Worm (Caenorhabditis elegans) whole organism, late embryonic: Measurements from ENCODE around the gene B0304.4.

Source experiments
- C38D4.7 ChIP-seq: fragments of 200-800 bp; sonication (Bioruptor generic); optimal IDR thresholded peaks from 2 replicates; lab custom pipeline; 2018; ENCODE audit warnings: mild to moderate bottlenecking, missing genetic modification characterization, moderate library complexity, missing compliant biosample characterization
- F13H6.1 ChIP-seq: sonication (generic microtip); optimal IDR thresholded peaks from 2 replicates; lab custom pipeline; 2016; ENCODE audit warnings: missing genetic modification characterization, missing compliant biosample characterization
- T23F11.4 ChIP-seq: fragments of 200-800 bp; sonication (Bioruptor generic); optimal IDR thresholded peaks from 2 replicates; lab custom pipeline; 2018; ENCODE audit warnings: mild to moderate bottlenecking, missing genetic modification characterization, missing compliant biosample characterization
- ceh-19 ChIP-seq: fragments of 200-800 bp; sonication (Bioruptor generic); optimal IDR thresholded peaks from 2 replicates; lab custom pipeline; 2018; ENCODE audit warnings: mild to moderate bottlenecking, missing genetic modification characterization, missing compliant biosample characterization
- ceh-2 ChIP-seq: sonication (generic microtip); optimal IDR thresholded peaks from 2 replicates; lab custom pipeline; 2016; ENCODE audit warnings: missing genotype, missing genetic modification characterization, missing compliant biosample characterization
- ceh-22 ChIP-seq: sonication (generic microtip); optimal IDR thresholded peaks from 2 replicates; lab custom pipeline; 2017; ENCODE audit warnings: missing biosample characterization, missing genetic modification characterization
- ceh-45 ChIP-seq: fragments of 200-800 bp; sonication (Bioruptor generic); IDR thresholded peaks from 2 replicates; pipeline ENCODE4 v1.3.6; 2022; ENCODE audit warnings: missing genetic modification reagents, missing genetic modification characterization, missing compliant biosample characterization
- elt-2 ChIP-seq: sonication (generic microtip); optimal IDR thresholded peaks from 2 replicates; lab custom pipeline; 2016; ENCODE audit warnings: missing genetic modification reagents, missing genetic modification characterization, missing compliant biosample characterization
- ets-4 ChIP-seq: sonication (generic microtip); optimal IDR thresholded peaks from 2 replicates; lab custom pipeline; 2016; ENCODE audit warnings: missing genetic modification characterization, missing compliant biosample characterization
- eyg-1 ChIP-seq: sonication (generic microtip); optimal IDR thresholded peaks from 2 replicates; lab custom pipeline; 2016; ENCODE audit warnings: missing genotype, missing genetic modification characterization, missing compliant biosample characterization
- fkh-10 ChIP-seq: fragments of 150-350 bp; optimal IDR thresholded peaks from 2 replicates; lab custom pipeline; 2014; ENCODE audit warnings: missing biosample characterization, missing genetic modification reagents, missing genetic modification characterization
- fkh-6 ChIP-seq: sonication (generic microtip); optimal IDR thresholded peaks from 2 replicates; lab custom pipeline; 2016; ENCODE audit warnings: missing genetic modification characterization, missing compliant biosample characterization
- mec-3 ChIP-seq: sonication (generic microtip); optimal IDR thresholded peaks from 2 replicates; lab custom pipeline; 2016; ENCODE audit warnings: borderline replicate concordance, missing genetic modification characterization, missing compliant biosample characterization
- nhr-232 ChIP-seq: sonication (generic microtip); optimal IDR thresholded peaks from 2 replicates; lab custom pipeline; 2016; ENCODE audit warnings: missing genetic modification characterization, missing compliant biosample characterization
- pat-9 ChIP-seq: fragments of 200-800 bp; sonication (Bioruptor generic); optimal IDR thresholded peaks from 2 replicates; lab custom pipeline; 2018; ENCODE audit warnings: mild to moderate bottlenecking, missing genetic modification characterization, moderate library complexity, missing compliant biosample characterization
- pax-1 ChIP-seq: fragments of 150-350 bp; optimal IDR thresholded peaks from 2 replicates; lab custom pipeline; 2014; ENCODE audit warnings: missing biosample characterization, missing genetic modification characterization
- pha-2 ChIP-seq: sonication (generic microtip); optimal IDR thresholded peaks from 2 replicates; lab custom pipeline; 2017; ENCODE audit warnings: mild to moderate bottlenecking, missing genetic modification characterization, missing compliant biosample characterization
- pros-1 ChIP-seq: fragments of 150-350 bp; optimal IDR thresholded peaks from 2 replicates; lab custom pipeline; 2014; ENCODE audit warnings: missing biosample characterization, missing genetic modification reagents, missing genetic modification characterization
- ref-2 ChIP-seq: sonication (generic microtip); optimal IDR thresholded peaks from 2 replicates; lab custom pipeline; 2016; ENCODE audit warnings: missing genetic modification characterization, missing compliant biosample characterization
- sox-4 ChIP-seq: sonication (generic microtip); optimal IDR thresholded peaks from 2 replicates; lab custom pipeline; 2017; ENCODE audit warnings: mild to moderate bottlenecking, missing genetic modification characterization, inconsistent platforms, missing compliant biosample characterization
- unc-3 ChIP-seq, 2 experiments: fragments of 200-800 bp in 1 of 2; sonication (Bioruptor generic) in 1 of 2; sonication (generic microtip) in 1 of 2; conservative IDR thresholded peaks in 1 of 2; optimal IDR thresholded peaks in 1 of 2; 2 replicates each; pipeline versions ENCODE4 v1.3.6 to Lab custom; 2016 to 2022; ENCODE audit warnings: missing compliant biosample characterization in 2 of 2, missing genetic modification characterization in 2 of 2, missing genetic modification reagents in 1 of 2
- unc-86 ChIP-seq: sonication (generic microtip); optimal IDR thresholded peaks from 2 replicates; lab custom pipeline; 2016; ENCODE audit warnings: missing genetic modification characterization, missing compliant biosample characterization
- zip-5 ChIP-seq: sonication (generic microtip); optimal IDR thresholded peaks from 2 replicates; lab custom pipeline; 2016; ENCODE audit warnings: missing genetic modification characterization, missing compliant biosample characterization
- ztf-16 ChIP-seq: sonication (generic microtip); optimal IDR thresholded peaks from 2 replicates; lab custom pipeline; 2017; ENCODE audit warnings: missing genetic modification characterization, missing compliant biosample characterization

B0304.4 gene

ce11 chrII:4489288-4489687 lies 33.7 kb downstream of the B0304.4 start, which contains the start of gene T05C1.3:
Gene T05C1.3 (minus strand): TSS chrII:4489388.
- no peak for TF ChIP-seq pros-1
- TF ChIP-seq ceh-22 (tag; lab: Kevin White, UChicago), result no peak
- no peak for TF ChIP-seq T23F11.4 (GFP tag; lab: Kevin White, UChicago)
- no peak for TF ChIP-seq ceh-2

ce11 chrII:4482021-4482420 lies 41.0 kb downstream of the B0304.4 start, which contains the start of gene T05C1.2:
Gene T05C1.2 (minus strand): TSS chrII:4482121.
- TF ChIP-seq fkh-10, result no peak
- no peak for TF ChIP-seq ref-2 (tag; lab: Kevin White, UChicago)
- no peak for TF ChIP-seq fkh-6 (tag; lab: Kevin White, UChicago)
- TF ChIP-seq ets-4 (tag; lab: Kevin White, UChicago), result no peak
- TF ChIP-seq ztf-16, result no peak
- no peak for TF ChIP-seq eyg-1 (tag; lab: Kevin White, UChicago)
- TF ChIP-seq pax-1 (tag; lab: Kevin White, UChicago), result no peak
- no peak for TF ChIP-seq ceh-19
- no peak for TF ChIP-seq C38D4.7 (GFP tag; lab: Kevin White, UChicago)
- no peak for TF ChIP-seq ceh-45
- TF ChIP-seq elt-2 (tag; lab: Kevin White, UChicago), result no peak
- no peak for TF ChIP-seq unc-3 (GFP tag; conservative IDR thresholded peaks at IDR 0.05; lab: Robert Waterston, UW)
- no peak for TF ChIP-seq unc-3 (tag; optimal IDR thresholded peaks at IDR 0.05; lab: Kevin White, UChicago)
- TF ChIP-seq zip-5 (tag; lab: Kevin White, UChicago), result no peak
- no peak for TF ChIP-seq sox-4 (tag; lab: Kevin White, UChicago)
- TF ChIP-seq nhr-232 (tag; lab: Kevin White, UChicago), result no peak
- no peak for TF ChIP-seq pat-9 (tag; lab: Kevin White, UChicago)
- TF ChIP-seq, all 69 proteins: peak for 0

- TF ChIP-seq unc-86, result no peak
Observed at ce11 chrII:4478303-4478702, 44.7 kb downstream of the B0304.4 start, which contains the start of gene T05C1.1. Gene T05C1.1 (plus strand): TSS chrII:4478603.

ce11 chrII:4474005-4474655 lies 48.9 kb downstream of the B0304.4 start:
- no peak for TF ChIP-seq unc-3 (GFP tag; conservative IDR thresholded peaks at IDR 0.05; lab: Robert Waterston, UW)
- no peak for TF ChIP-seq unc-3 (tag; optimal IDR thresholded peaks at IDR 0.05; lab: Kevin White, UChicago)
- no peak for TF ChIP-seq ztf-16
- no peak for TF ChIP-seq ref-2 (tag; lab: Kevin White, UChicago)
- TF ChIP-seq fkh-6 (tag; lab: Kevin White, UChicago), result no peak
- no peak for TF ChIP-seq sox-4 (tag; lab: Kevin White, UChicago)
- TF ChIP-seq mec-3 (tag; lab: Kevin White, UChicago), result no peak
- TF ChIP-seq F13H6.1 (tag; lab: Kevin White, UChicago), result no peak
- no peak for TF ChIP-seq pha-2 (tag; lab: Kevin White, UChicago)
